Worm (Caenorhabditis elegans) whole organism, L4 larva: Measurements from ENCODE around the gene F49F1.2.
A peak's percentile ranks its signal among the peaks of the same experiment; 100 is the strongest.

ENCODE experiments used
- F37D6.2 ChIP-seq: sonication (generic microtip); optimal IDR thresholded peaks from 2 replicates; lab custom pipeline; 2016; ENCODE audit warnings: mild to moderate bottlenecking, missing genetic modification characterization, missing compliant biosample characterization
- F44E2.7 ChIP-seq: fragments of 200-800 bp; sonication (Bioruptor generic); IDR thresholded peaks from 2 replicates; pipeline ENCODE4 v2.1.2; 2022; ENCODE audit warnings: missing genetic modification characterization, missing compliant biosample characterization
- Y5F2A.4 ChIP-seq: fragments of 200-800 bp; sonication (Bioruptor generic); optimal IDR thresholded peaks from 2 replicates; lab custom pipeline; 2018; ENCODE audit warnings: mild to moderate bottlenecking, missing genetic modification characterization, missing compliant biosample characterization
- aha-1 ChIP-seq: fragments of 150-350 bp; peaks from one replicate; lab custom pipeline; 2014; ENCODE audit warnings: missing biosample characterization, missing genetic modification characterization
- aly-2 ChIP-seq: sonication (generic microtip); optimal IDR thresholded peaks from 2 replicates; lab custom pipeline; 2018; ENCODE audit warnings: missing biosample characterization, missing genetic modification characterization
- ama-1 ChIP-seq: fragments of 150-350 bp; optimal IDR thresholded peaks from 2 replicates; lab custom pipeline; 2014; ENCODE audit warnings: inconsistent platforms, mixed read lengths
- arid-1 ChIP-seq: fragments of 200-800 bp; sonication (Bioruptor generic); conservative IDR thresholded peaks from 2 replicates; pipeline ENCODE4 v1.3.6; 2022; ENCODE audit warnings: missing genetic modification reagents, missing genetic modification characterization, missing compliant biosample characterization
- ceh-20 ChIP-seq: fragments of 200-800 bp; sonication (Bioruptor generic); IDR thresholded peaks from 2 replicates; pipeline ENCODE4 v1.3.6; 2022; ENCODE audit warnings: missing genetic modification reagents, missing genetic modification characterization, missing compliant biosample characterization
- ceh-32 ChIP-seq: sonication (generic microtip); optimal IDR thresholded peaks from 2 replicates; lab custom pipeline; 2016; ENCODE audit warnings: mild to moderate bottlenecking, missing genetic modification characterization, missing compliant biosample characterization; ENCODE audit not compliant: poor library complexity
- cey-2 ChIP-seq: sonication (generic microtip); optimal IDR thresholded peaks from 3 replicates; lab custom pipeline; 2017; ENCODE audit warnings: missing genetic modification characterization, mild to moderate bottlenecking, missing compliant biosample characterization, antibody characterized with exemption, borderline replicate concordance; ENCODE audit not compliant: insufficient read depth
- ctbp-1 ChIP-seq: fragments of 200-800 bp; sonication (Bioruptor generic); IDR thresholded peaks from 2 replicates; pipeline ENCODE4 v1.3.6; 2022; ENCODE audit warnings: missing genetic modification reagents, missing genetic modification characterization, missing compliant biosample characterization
- daf-19 ChIP-seq: fragments of 200-800 bp; sonication (Bioruptor generic); conservative IDR thresholded peaks from 2 replicates; pipeline ENCODE4 v1.3.6; 2022; ENCODE audit warnings: missing genetic modification characterization, missing compliant biosample characterization
- dmd-6 ChIP-seq: fragments of 200-800 bp; sonication (Bioruptor generic); IDR thresholded peaks from 2 replicates; pipeline ENCODE4 v1.3.6; 2022; ENCODE audit warnings: missing genetic modification reagents, missing genetic modification characterization, missing compliant biosample characterization
- dpl-1 ChIP-seq: fragments of 150-350 bp; optimal IDR thresholded peaks from 2 replicates; lab custom pipeline; 2014; ENCODE audit warnings: missing biosample characterization, missing genetic modification reagents, missing genetic modification characterization
- duxl-1 ChIP-seq: sonication (generic microtip); optimal IDR thresholded peaks from 2 replicates; lab custom pipeline; 2016; ENCODE audit warnings: mild to moderate bottlenecking, missing genetic modification characterization, moderate library complexity, missing compliant biosample characterization; ENCODE audit not compliant: poor library complexity
- fkh-10 ChIP-seq: fragments of 150-350 bp; optimal IDR thresholded peaks from 2 replicates; lab custom pipeline; 2014; ENCODE audit warnings: missing biosample characterization, missing genetic modification reagents, missing genetic modification characterization
- hlh-11 ChIP-seq: fragments of 200-800 bp; sonication (Bioruptor generic); optimal IDR thresholded peaks from 2 replicates; lab custom pipeline; 2018; ENCODE audit warnings: mild to moderate bottlenecking, missing genetic modification characterization, missing compliant biosample characterization
- hmg-1.1 ChIP-seq: fragments of 200-800 bp; sonication (Bioruptor generic); IDR thresholded peaks from 2 replicates; pipeline ENCODE4 v1.3.6; 2022; ENCODE audit warnings: missing genetic modification reagents, missing genetic modification characterization, missing compliant biosample characterization
- jun-1 ChIP-seq: fragments of 150-350 bp; optimal IDR thresholded peaks from 2 replicates; lab custom pipeline; 2014; ENCODE audit warnings: missing biosample characterization, missing genetic modification reagents, missing genetic modification characterization
- lin-38 ChIP-seq: fragments of 200-800 bp; sonication (Bioruptor generic); IDR thresholded peaks from 2 replicates; pipeline ENCODE4 v1.3.6; 2022; ENCODE audit warnings: missing genetic modification reagents, missing genetic modification characterization, missing compliant biosample characterization
- lir-3 ChIP-seq: sonication (generic microtip); optimal IDR thresholded peaks from 2 replicates; lab custom pipeline; 2016; ENCODE audit warnings: mild to moderate bottlenecking, missing genetic modification characterization, missing compliant biosample characterization
- mdt-29 ChIP-seq: fragments of 200-800 bp; sonication (Bioruptor generic); IDR thresholded peaks from 2 replicates; pipeline ENCODE4 v1.3.6; 2022; ENCODE audit warnings: missing genetic modification reagents, missing genetic modification characterization, missing compliant biosample characterization
- mep-1 ChIP-seq: fragments of 150-350 bp; sonication (generic microtip); optimal IDR thresholded peaks from 3 replicates; lab custom pipeline; 2014; ENCODE audit warnings: missing biosample characterization, missing genetic modification characterization
- nhr-111 ChIP-seq: fragments of 200-800 bp; sonication (Bioruptor generic); optimal IDR thresholded peaks from 2 replicates; lab custom pipeline; 2018; ENCODE audit warnings: mild to moderate bottlenecking, missing genetic modification characterization, missing compliant biosample characterization
- nhr-48 ChIP-seq: sonication (generic microtip); optimal IDR thresholded peaks from 2 replicates; lab custom pipeline; 2016; ENCODE audit warnings: mild to moderate bottlenecking, missing genetic modification characterization, missing compliant biosample characterization
- nhr-6 ChIP-seq: fragments of 150-350 bp; optimal IDR thresholded peaks from 2 replicates; lab custom pipeline; 2014; ENCODE audit warnings: missing biosample characterization, missing genetic modification characterization
- set-16 ChIP-seq: fragments of 200-800 bp; sonication (Bioruptor generic); IDR thresholded peaks from 2 replicates; pipeline ENCODE4 v1.3.6; 2022; ENCODE audit warnings: missing genetic modification reagents, missing genetic modification characterization, missing compliant biosample characterization
- snpc-1.2 ChIP-seq: fragments of 200-800 bp; sonication (Bioruptor generic); IDR thresholded peaks from 2 replicates; pipeline ENCODE4 v1.3.6; 2022; ENCODE audit warnings: missing genetic modification reagents, missing genetic modification characterization, missing compliant biosample characterization
- tag-97 ChIP-seq: fragments of 200-800 bp; sonication (Bioruptor generic); IDR thresholded peaks from 2 replicates; pipeline ENCODE4 v1.3.6; 2022; ENCODE audit warnings: missing genetic modification characterization, missing compliant biosample characterization
- unc-62 ChIP-seq, 3 experiments: fragments of 150-350 bp in 1 of 3; sonication (generic microtip); optimal IDR thresholded peaks in 2 of 3; peaks in 1 of 3; 1 replicate in 1 of 3; 2 replicates in 2 of 3; lab custom pipeline; 2014 to 2017; ENCODE audit warnings: missing biosample characterization in 3 of 3, missing genetic modification characterization in 3 of 3, missing genetic modification reagents in 3 of 3, missing genotype in 1 of 3
- vab-7 ChIP-seq: fragments of 200-800 bp; sonication (Bioruptor generic); IDR thresholded peaks from 2 replicates; pipeline ENCODE4 v1.3.6; 2022; ENCODE audit warnings: missing genetic modification reagents, missing genetic modification characterization, missing compliant biosample characterization
- zag-1 ChIP-seq: fragments of 150-350 bp; optimal IDR thresholded peaks from 2 replicates; lab custom pipeline; 2014; ENCODE audit warnings: missing biosample characterization, missing genetic modification characterization
- zfp-2 ChIP-seq: sonication (generic microtip); optimal IDR thresholded peaks from 2 replicates; lab custom pipeline; 2016; ENCODE audit warnings: mild to moderate bottlenecking, missing genetic modification characterization, missing compliant biosample characterization
- zip-11 ChIP-seq: fragments of 200-800 bp; sonication (Bioruptor generic); IDR thresholded peaks from 2 replicates; pipeline ENCODE4 v1.3.6; 2022; ENCODE audit warnings: missing genetic modification characterization, missing compliant biosample characterization

Gene F49F1.2

DNA sequence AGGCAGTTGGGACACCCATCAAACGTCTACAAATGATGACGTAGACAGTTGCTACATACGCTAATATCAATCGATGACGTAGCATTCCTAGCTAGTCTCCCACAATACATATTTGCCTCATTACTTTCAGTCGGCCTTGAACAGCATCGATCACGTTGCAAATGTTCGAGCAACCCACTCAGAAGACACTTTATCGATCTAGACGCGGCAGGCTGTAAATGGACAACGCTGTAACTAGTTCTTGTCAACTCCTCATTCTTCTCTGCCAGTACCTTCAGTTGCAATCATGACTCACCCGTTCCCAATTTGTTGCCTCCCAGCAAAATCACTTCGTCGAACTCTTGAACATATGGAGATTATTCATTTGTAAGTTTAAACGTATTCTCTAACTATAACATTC is 43.7 kb upstream of the F49F1.2 start, which contains the start of gene pqn-75:
TSS of gene pqn-75 (plus strand) at position 301 of the 400 bp plus-strand sequence.
- TF ChIP-seq zip-11 (GFP tag; lab: Robert Waterston, UW) (no peak), dpl-1 (GFP tag; lab: Kevin White, UChicago) (no peak), aly-2 (tag; lab: Kevin White, UChicago) (no peak), mdt-29 (no peak), ceh-32 (no peak), daf-19 (GFP tag; lab: Robert Waterston, UW) (no peak), snpc-1.2 (GFP tag; lab: Robert Waterston, UW) (no peak)
- TF ChIP-seq, all 104 proteins: peak for 0

DNA sequence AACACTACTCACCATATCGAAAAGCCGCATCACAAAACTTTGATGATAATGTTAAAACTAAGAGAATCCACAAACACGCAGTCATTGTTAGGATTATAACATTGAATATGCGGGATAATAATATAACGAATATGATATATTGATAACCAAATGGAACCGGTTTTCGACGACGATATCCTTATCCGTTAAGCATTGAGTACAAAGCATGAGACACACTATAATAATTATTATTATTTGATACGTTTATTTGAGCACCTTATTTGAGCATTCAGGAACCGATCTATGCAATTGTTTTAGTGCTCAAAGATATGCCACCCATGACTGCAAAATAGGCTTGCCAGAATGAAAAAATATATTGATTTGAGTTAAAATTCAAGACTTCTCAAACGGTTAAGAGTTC is 41.1 kb upstream of the F49F1.2 start, which contains the start of gene W03D2.9:
TSS of gene W03D2.9 (minus strand) at position 101 of the 400 bp plus-strand sequence.
- TF ChIP-seq F37D6.2, result no peak
- TF ChIP-seq lir-3 (tag; lab: Kevin White, UChicago), result no peak
- no peak for TF ChIP-seq dmd-6 (GFP tag; lab: Robert Waterston, UW)
- TF ChIP-seq aly-2 (tag; lab: Kevin White, UChicago), result no peak
- no peak for TF ChIP-seq dpl-1 (GFP tag; lab: Kevin White, UChicago)
- TF ChIP-seq zfp-2 (tag; lab: Kevin White, UChicago), result no peak
- TF ChIP-seq duxl-1 (tag; lab: Kevin White, UChicago), result no peak
- TF ChIP-seq jun-1, result no peak
- TF ChIP-seq mep-1 (tag; lab: Kevin White, UChicago), result no peak
- TF ChIP-seq, all 104 proteins: peak for 0

DNA sequence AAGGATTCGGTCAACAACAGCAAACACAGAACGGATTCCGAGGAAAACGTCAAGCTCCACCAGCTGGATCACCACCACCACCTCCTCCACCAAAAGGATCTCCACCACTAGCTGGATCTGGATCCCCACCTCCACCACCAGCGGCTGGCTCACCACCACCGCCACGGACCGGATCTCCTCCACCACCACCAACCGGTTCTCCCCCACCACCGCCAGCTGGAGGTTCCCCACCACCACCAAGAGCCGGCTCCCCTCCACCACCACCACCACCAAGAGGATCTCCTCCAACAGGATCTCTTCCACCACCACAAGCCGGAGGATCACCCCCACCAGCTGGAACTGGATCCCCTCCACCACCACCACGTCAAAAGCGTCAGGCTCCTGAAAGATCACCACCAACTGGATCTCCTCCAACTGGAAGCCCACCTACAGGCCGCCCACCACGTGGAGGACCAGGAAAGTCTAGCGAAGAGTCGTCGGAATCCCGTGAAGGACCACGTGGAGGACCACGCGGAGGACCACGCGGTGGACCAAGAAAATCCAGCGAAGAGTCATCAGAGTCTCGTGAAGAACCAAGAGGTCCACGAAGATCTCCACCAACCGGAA is 39.0 kb upstream of the F49F1.2 start:
- TF ChIP-seq set-16 (GFP tag; lab: Robert Waterston, UW) (peak; percentile 97), cey-2 (tag; lab: Kevin White, UChicago) (no peak), snpc-1.2 (GFP tag; lab: Robert Waterston, UW) (no peak), ama-1 (lab: Kevin White, UChicago) (no peak), nhr-6 (no peak), hlh-11 (tag; lab: Kevin White, UChicago) (no peak), unc-62 (GFP tag; optimal IDR thresholded peaks at IDR 0.05 in 1 of 2; lab: Kevin White, UChicago) (no peak), unc-62 (tag; optimal IDR thresholded peaks at IDR 0.05; lab: Kevin White, UChicago) (no peak), F44E2.7 (no peak), aha-1 (tag; lab: Kevin White, UChicago) (no peak)

DNA sequence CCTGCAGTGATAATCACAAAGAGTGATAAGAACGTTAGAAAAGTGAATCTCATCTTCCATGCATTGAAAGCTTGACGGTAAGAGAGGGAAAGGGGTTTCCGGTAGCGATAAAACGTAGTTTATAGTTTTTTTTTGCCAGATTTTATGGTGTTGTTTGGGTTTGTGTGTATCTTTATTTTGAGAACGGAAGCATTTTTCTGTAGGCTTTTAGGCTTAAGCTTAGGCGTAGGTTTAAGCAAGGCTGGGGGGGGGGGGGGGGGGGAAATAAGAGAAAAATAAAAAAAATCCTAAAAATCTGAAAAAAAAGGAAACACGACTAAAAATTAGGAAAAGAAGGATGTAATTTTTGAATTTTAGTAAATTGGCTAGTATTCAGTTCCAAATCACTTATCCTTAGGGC is 36.8 kb upstream of the F49F1.2 start, which contains the start of gene C35B1.8:
TSS of gene C35B1.8 (minus strand) at position 101 of the 400 bp plus-strand sequence.
- TF ChIP-seq dpl-1 (GFP tag; lab: Kevin White, UChicago) (no peak), arid-1 (GFP tag; lab: Robert Waterston, UW) (no peak)

DNA sequence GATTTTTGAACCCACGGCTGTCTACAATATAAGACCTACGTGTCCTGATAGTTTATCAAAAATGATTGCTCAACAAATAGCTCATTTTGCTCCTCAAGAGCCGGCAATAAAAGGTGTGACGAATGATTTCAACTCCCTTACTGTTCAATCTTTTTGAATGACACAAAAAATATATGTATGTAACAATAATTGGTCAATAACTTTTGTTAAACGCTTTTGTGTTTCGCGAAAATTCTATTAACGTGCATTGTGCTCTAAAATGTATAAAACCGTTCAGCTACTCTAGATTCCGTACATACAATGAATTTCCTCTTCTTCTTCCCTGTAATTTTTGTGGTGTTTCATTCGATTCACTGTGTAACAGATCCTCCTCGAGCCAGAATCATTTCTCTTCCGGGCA is 36.2 kb upstream of the F49F1.2 start, which contains the start of gene C35B1.4:
TSS of gene C35B1.4 (plus strand) at position 301 of the 400 bp plus-strand sequence.
- TF ChIP-seq hmg-1.1 (no peak), dmd-6 (GFP tag; lab: Robert Waterston, UW) (no peak), lin-38 (GFP tag; lab: Robert Waterston, UW) (no peak), unc-62 (GFP tag; optimal IDR thresholded peaks at IDR 0.05 in 1 of 2; lab: Kevin White, UChicago) (no peak), unc-62 (tag; optimal IDR thresholded peaks at IDR 0.05; lab: Kevin White, UChicago) (no peak), tag-97 (no peak), zag-1 (tag; lab: Kevin White, UChicago) (no peak), jun-1 (no peak), snpc-1.2 (GFP tag; lab: Robert Waterston, UW) (no peak), lir-3 (tag; lab: Kevin White, UChicago) (no peak), fkh-10 (GFP tag; lab: Kevin White, UChicago) (no peak), nhr-111 (GFP tag; lab: Kevin White, UChicago) (no peak), vab-7 (GFP tag; lab: Robert Waterston, UW) (no peak), Y5F2A.4 (GFP tag; lab: Kevin White, UChicago) (no peak), nhr-48 (tag; lab: Kevin White, UChicago) (no peak), ceh-20 (GFP tag; lab: Robert Waterston, UW) (no peak), ctbp-1 (GFP tag; lab: Robert Waterston, UW) (no peak)
